Worm (Caenorhabditis elegans) whole organism, early embryonic: ENCODE results near the gene gst-9.
"Not testable (repeated sequence)": the region's sequence is repeated elsewhere in the genome, so short reads cannot be mapped to it uniquely, and the experiment has no call there.

Experiments
- B0310.2 ChIP-seq: sonication (generic microtip); optimal IDR thresholded peaks from 2 replicates; lab custom pipeline; 2016; ENCODE audit warnings: mild to moderate bottlenecking, missing genetic modification characterization, missing compliant biosample characterization
- F13C5.2 ChIP-seq: sonication (generic microtip); optimal IDR thresholded peaks from 2 replicates; lab custom pipeline; 2017; ENCODE audit warnings: mild to moderate bottlenecking, missing genetic modification characterization, inconsistent platforms, missing compliant biosample characterization
- aly-1 ChIP-seq: sonication (generic microtip); optimal IDR thresholded peaks from 2 replicates; lab custom pipeline; 2016; ENCODE audit warnings: missing genetic modification characterization, missing compliant biosample characterization
- ama-1 ChIP-seq: fragments of 150-350 bp; optimal IDR thresholded peaks from 2 replicates; lab custom pipeline; 2014
- ceh-13 ChIP-seq: fragments of 200-800 bp; sonication (Bioruptor generic); optimal IDR thresholded peaks from 2 replicates; lab custom pipeline; 2018; ENCODE audit warnings: mild to moderate bottlenecking, missing genetic modification characterization, missing compliant biosample characterization
- ceh-36 ChIP-seq: sonication (generic microtip); optimal IDR thresholded peaks from 2 replicates; lab custom pipeline; 2016; ENCODE audit warnings: missing genetic modification characterization, inconsistent platforms, missing compliant biosample characterization
- ets-7 ChIP-seq: sonication (generic microtip); optimal IDR thresholded peaks from 2 replicates; lab custom pipeline; 2016; ENCODE audit warnings: missing genotype, missing genetic modification characterization, missing compliant biosample characterization
- flt-1 ChIP-seq: fragments of 200-800 bp; sonication (Bioruptor generic); IDR thresholded peaks from 2 replicates; pipeline ENCODE4 v1.3.6; 2022; ENCODE audit warnings: missing genetic modification characterization, missing compliant biosample characterization
- hmbx-1 ChIP-seq: sonication (generic microtip); optimal IDR thresholded peaks from 2 replicates; lab custom pipeline; 2016; ENCODE audit warnings: mild to moderate bottlenecking, missing genetic modification characterization, missing compliant biosample characterization
- hmg-4 ChIP-seq: fragments of 200-800 bp; sonication (Bioruptor generic); optimal IDR thresholded peaks from 2 replicates; lab custom pipeline; 2018; ENCODE audit warnings: mild to moderate bottlenecking, missing genetic modification characterization, missing compliant biosample characterization
- hnd-1 ChIP-seq: sonication (generic microtip); optimal IDR thresholded peaks from 2 replicates; lab custom pipeline; 2016; ENCODE audit warnings: missing genetic modification characterization, missing compliant biosample characterization
- pes-1 ChIP-seq: fragments of 200-800 bp; sonication (Bioruptor generic); IDR thresholded peaks from 2 replicates; pipeline ENCODE4 v1.3.6; 2022; ENCODE audit warnings: missing genetic modification reagents, missing genetic modification characterization, missing compliant biosample characterization
- scrt-1 ChIP-seq: fragments of 200-800 bp; sonication (Bioruptor generic); IDR thresholded peaks from 2 replicates; pipeline ENCODE4 v1.3.6; 2022; ENCODE audit warnings: missing genetic modification characterization, missing compliant biosample characterization
- sea-1 ChIP-seq: fragments of 200-800 bp; sonication (Bioruptor generic); conservative IDR thresholded peaks from 2 replicates; pipeline ENCODE4 v1.3.6; 2022; ENCODE audit warnings: missing genetic modification characterization, missing compliant biosample characterization
- tbx-11 ChIP-seq: fragments of 200-800 bp; sonication (Bioruptor generic); IDR thresholded peaks from 2 replicates; pipeline ENCODE4 v1.3.6; 2022; ENCODE audit warnings: missing genetic modification characterization, missing compliant biosample characterization
- tbx-37 ChIP-seq: fragments of 200-800 bp; sonication (Bioruptor generic); conservative IDR thresholded peaks from 2 replicates; pipeline ENCODE4 v1.3.6; 2022; ENCODE audit warnings: missing genetic modification reagents, missing genetic modification characterization, missing compliant biosample characterization
- tra-4 ChIP-seq: sonication (generic microtip); optimal IDR thresholded peaks from 2 replicates; lab custom pipeline; 2017; ENCODE audit warnings: missing genetic modification characterization, missing compliant biosample characterization

The gst-9 gene

DNA sequence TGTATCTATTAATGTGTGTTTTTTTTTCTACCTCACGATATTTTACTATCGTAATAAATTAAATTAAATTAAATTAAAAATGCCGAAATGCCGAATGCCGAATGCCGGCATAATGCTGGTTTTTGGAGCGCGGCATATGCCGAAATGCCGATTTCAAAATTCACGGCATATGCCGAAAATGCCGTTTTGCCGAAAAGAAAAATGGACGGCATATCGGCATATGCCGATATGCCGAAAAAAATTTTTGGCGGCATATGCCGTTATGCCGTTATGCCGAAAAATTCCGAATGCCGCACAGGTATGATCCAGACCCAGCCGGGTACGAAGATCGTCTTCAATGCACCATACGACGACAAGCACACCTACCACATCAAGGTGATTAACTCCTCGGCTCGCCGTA is 7.1 kb downstream of the gst-9 start, which contains the start of gene msp-32:
Gene msp-32, plus strand, starts transcription at position 301 of the 400 bp plus-strand sequence.
- TF ChIP-seq tra-4 (tag; lab: Kevin White, UChicago); ama-1 (lab: Kevin White, UChicago); flt-1: not testable (repeated sequence)

DNA sequence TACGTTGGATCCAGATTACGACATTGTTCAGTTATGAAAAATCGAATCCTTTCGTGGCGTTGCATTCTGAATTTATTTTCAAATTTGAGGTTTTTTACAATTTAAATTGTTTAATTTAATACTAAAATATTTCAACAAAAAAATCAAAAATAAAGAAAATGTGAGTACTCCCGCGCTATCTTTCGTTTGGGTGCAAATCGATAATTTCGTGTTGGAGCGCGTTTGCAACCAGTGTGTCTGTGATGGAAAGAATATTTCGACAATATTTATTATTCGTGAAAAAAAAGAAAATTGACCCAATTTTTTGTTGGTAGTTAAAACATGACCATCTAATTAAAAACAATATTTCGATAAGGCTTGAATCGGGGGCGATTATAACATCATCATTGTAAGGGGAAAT is 10.7 kb downstream of the gst-9 start, which contains the start of gene R05F9.9:
Gene R05F9.9, minus strand, starts transcription at position 66 of the 400 bp plus-strand sequence.
- TF ChIP-seq ets-7 (no peak), pes-1 (no peak), scrt-1 (no peak), tra-4 (tag; lab: Kevin White, UChicago) (no peak), tbx-11 (GFP tag; lab: Robert Waterston, UW) (no peak), F13C5.2 (no peak), hnd-1 (tag; lab: Kevin White, UChicago) (no peak)

DNA sequence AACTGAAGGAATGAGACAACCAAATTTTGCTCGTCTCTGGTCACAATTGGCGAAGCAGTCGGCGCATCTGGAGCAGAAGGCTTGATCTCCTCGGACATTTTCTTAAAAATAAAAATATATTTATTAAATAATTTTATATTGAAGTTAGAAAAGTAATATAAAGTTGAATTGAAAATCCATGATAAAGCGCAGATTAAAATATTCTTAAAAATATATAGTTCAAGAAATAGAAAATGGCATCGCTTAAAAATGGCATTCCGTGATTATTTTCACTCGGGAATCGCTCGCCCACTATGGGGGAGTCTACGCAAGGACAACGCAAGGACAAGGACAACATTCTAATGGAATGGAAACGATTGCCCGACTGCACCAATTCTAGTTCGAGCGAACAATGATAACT is 12.3 kb downstream of the gst-9 start, which contains the start of gene sgt-1:
Gene sgt-1, minus strand, starts transcription at position 101 of the 400 bp plus-strand sequence.
- not testable (repeated sequence) for TF ChIP-seq ceh-13 (GFP tag; lab: Kevin White, UChicago); aly-1; ceh-36

DNA sequence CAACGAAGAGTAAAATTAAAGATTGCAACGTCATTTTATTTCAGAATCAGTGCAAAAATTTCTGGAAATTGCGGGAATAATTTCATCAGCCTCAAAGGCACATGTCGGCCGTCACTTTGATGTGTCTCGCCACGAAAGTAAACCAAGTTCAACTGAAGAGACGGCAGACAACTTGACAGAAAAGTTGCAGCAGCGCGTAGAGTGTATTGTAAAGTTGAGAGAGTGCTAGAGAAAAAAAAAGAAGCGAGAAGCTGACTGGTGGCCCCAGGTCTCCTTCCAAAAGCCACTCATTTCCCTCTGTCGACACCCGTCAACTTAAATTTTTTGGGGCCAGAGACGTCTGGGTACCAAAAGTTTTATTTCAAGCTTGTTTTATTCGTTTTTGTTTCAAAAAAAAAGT is 12.9 kb downstream of the gst-9 start:
- TF ChIP-seq hmbx-1 (no peak), F13C5.2 (peak; percentile 3), tbx-37 (no peak)

DNA sequence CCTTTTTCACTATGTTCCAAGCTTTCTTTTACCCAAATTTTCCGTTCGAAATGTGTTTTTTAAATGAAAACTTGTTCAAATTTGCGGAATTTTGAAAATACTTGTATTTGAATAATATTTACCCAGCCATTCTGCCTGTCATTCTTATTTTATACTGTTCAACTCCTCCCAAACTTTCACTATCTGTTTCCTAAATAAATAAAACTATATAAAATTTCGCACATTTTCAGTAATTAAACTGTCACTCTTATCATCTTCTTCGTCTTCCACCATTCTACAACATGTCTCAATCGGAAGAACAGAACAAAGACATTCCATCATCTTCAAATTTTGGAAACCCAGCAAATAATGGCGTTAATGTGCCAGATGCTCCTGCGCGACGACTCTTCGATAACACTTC is 13.4 kb downstream of the gst-9 start, which contains the start of gene btbd-10:
Gene btbd-10, plus strand, starts transcription at position 231 of the 400 bp plus-strand sequence.
- no peak for TF ChIP-seq tra-4 (tag; lab: Kevin White, UChicago)
- no peak for TF ChIP-seq ama-1 (lab: Kevin White, UChicago)
- TF ChIP-seq F13C5.2, result no peak
- no peak for TF ChIP-seq flt-1
- TF ChIP-seq ets-7, result no peak
- TF ChIP-seq B0310.2, result no peak
- TF ChIP-seq hmg-4 (GFP tag; lab: Kevin White, UChicago), result no peak
- TF ChIP-seq pes-1, result no peak
- TF ChIP-seq tbx-11 (GFP tag; lab: Robert Waterston, UW), result no peak
- TF ChIP-seq hnd-1 (tag; lab: Kevin White, UChicago), result no peak
- no peak for TF ChIP-seq scrt-1
- no peak for TF ChIP-seq ceh-13 (GFP tag; lab: Kevin White, UChicago)
- TF ChIP-seq hmbx-1, result no peak
- no peak for TF ChIP-seq tbx-37

DNA sequence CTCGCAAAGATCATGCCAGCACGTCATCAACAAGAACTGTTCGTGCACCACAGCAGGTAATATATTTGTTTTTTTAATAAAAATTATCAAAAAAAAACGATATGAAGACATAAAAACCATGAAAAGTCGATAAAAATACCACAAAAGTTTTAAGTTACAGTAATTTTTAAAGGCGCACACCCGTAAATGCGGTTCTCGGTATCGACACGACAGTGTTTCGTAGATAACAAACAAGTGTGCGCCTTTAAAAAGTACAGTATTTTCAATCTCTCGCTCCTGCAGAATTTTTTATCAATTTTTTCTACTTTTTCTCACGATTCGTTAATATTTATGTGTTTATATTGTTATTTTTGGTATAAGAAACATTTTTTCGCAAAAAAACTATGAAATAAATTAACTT is 13.9 kb downstream of the gst-9 start:
- TF ChIP-seq aly-1, result no peak
- TF ChIP-seq B0310.2, result no peak

DNA sequence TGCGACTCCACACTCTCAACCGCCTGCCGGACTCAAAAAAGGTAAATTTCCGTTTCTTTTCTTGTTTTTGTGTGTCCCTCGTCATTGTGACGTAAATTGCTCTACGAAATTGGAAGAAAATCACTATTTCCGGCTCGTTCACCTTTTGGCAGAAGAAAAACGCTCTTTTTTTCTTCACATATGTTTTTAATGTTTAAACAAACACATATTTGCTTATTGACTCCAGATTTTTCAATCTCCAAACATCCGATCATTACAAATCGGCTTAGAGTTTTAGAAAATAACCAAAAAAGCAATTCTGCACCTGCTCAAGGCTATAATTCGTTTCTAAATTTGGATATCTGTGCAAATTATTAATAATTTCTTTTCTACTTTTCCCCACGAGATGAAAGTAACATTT is 14.5 kb downstream of the gst-9 start:
- TF ChIP-seq tbx-37 (no peak), ama-1 (lab: Kevin White, UChicago) (no peak), flt-1 (no peak), scrt-1 (no peak), hmg-4 (GFP tag; lab: Kevin White, UChicago) (no peak), hmbx-1 (no peak), ceh-13 (GFP tag; lab: Kevin White, UChicago) (no peak), hnd-1 (tag; lab: Kevin White, UChicago) (no peak), B0310.2 (no peak), sea-1 (no peak), ceh-36 (no peak), pes-1 (no peak), ets-7 (no peak), aly-1 (no peak), F13C5.2 (no peak)

DNA sequence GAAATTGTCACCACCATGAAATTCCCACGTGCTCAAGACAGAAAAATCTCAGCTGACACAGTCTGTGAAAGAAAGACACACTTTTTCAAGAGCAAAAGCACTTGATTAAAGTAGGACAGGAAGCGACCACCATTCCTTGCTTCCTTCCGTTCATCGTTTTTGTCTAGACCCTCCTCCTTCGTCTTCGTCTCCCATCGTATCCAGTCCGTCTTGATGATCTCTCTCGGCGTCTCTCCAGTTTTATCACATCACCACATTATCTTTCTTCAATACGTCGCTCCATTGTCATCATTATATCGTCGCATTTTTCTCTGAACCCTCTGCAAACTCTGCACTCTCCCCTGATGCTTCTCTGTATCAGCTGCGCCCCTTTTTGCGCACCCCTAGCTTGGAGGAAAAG is 16.8 kb downstream of the gst-9 start:
- TF ChIP-seq aly-1 (no peak), pes-1 (no peak), hmbx-1 (no peak), tra-4 (tag; lab: Kevin White, UChicago) (no peak), tbx-11 (GFP tag; lab: Robert Waterston, UW) (no peak), hmg-4 (GFP tag; lab: Kevin White, UChicago) (no peak), B0310.2 (no peak), F13C5.2 (no peak), ets-7 (no peak)

DNA sequence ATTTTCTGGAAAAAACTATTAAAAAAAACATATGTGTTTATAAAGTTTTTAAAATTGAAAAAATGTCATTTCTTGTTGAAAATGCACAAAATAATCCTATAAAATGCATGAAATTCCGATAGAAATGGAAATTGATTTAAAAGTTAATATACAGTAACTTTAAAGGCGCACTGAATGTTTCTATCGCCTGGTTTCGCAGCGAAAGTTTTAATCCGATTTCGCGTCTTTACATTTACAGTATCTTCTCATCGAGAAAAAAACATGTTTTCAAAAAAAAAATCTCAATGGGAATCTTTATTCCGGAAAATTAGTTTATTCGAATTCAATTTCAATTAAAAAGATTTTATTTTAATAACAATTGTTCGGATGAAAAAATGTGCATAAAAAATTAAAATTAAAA is 22.8 kb downstream of the gst-9 start, which contains the start of gene R05F9.11:
Gene R05F9.11, minus strand, starts transcription at position 5 of the 400 bp plus-strand sequence.
- TF ChIP-seq sea-1 (no peak), tbx-11 (GFP tag; lab: Robert Waterston, UW) (no peak), ceh-13 (GFP tag; lab: Kevin White, UChicago) (no peak), hmg-4 (GFP tag; lab: Kevin White, UChicago) (no peak), ama-1 (lab: Kevin White, UChicago) (no peak), F13C5.2 (no peak), ceh-36 (no peak), hnd-1 (tag; lab: Kevin White, UChicago) (no peak), tbx-37 (no peak), tra-4 (tag; lab: Kevin White, UChicago) (no peak), aly-1 (no peak)

DNA sequence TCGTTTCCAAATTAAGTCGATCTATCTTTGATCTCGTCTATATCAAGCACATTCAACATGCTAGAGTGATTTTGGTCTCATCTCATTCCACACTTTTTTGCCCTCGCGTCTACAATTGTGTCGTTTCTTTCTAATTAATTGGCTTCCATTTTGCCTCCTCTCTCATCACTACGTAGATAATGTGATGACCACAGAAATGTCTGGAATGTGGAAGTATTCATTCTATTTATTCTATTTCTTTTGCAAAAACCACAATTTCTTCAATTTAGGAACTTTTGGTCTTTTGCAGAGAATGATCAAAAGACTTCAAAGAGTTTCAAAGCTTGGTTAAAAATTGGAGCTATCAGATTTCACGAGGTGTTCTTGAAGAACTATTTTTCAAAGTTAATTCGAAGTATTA is 24.2 kb downstream of the gst-9 start:
- TF ChIP-seq ceh-36 (no peak), tbx-11 (GFP tag; lab: Robert Waterston, UW) (no peak), tra-4 (tag; lab: Kevin White, UChicago) (no peak), ama-1 (lab: Kevin White, UChicago) (no peak), hnd-1 (tag; lab: Kevin White, UChicago) (no peak), tbx-37 (no peak), flt-1 (no peak), pes-1 (no peak)
